Worm (Caenorhabditis elegans) whole organism, young adult: ENCODE results near the gene dtmk-1.

Experiments
- B0261.1 ChIP-seq: sonication (generic microtip); optimal IDR thresholded peaks from 2 replicates; lab custom pipeline; 2016; ENCODE audit warnings: mild to moderate bottlenecking, missing genetic modification characterization, moderate library complexity, missing compliant biosample characterization
- C17E4.6 ChIP-seq: fragments of 200-800 bp; sonication (Bioruptor generic); IDR thresholded peaks from 2 replicates; pipeline ENCODE4 v1.3.6; 2022; ENCODE audit warnings: missing genetic modification reagents, missing genetic modification characterization, missing compliant biosample characterization
- F10E7.11 ChIP-seq: sonication (generic microtip); optimal IDR thresholded peaks from 2 replicates; lab custom pipeline; 2017; ENCODE audit warnings: mild to moderate bottlenecking, missing genetic modification characterization, moderate library complexity, missing compliant biosample characterization
- F22D6.2 ChIP-seq: sonication (generic microtip); optimal IDR thresholded peaks from 2 replicates; lab custom pipeline; 2016; ENCODE audit warnings: mild to moderate bottlenecking, missing genetic modification characterization, missing compliant biosample characterization
- F23B12.7 ChIP-seq: sonication (generic microtip); optimal IDR thresholded peaks from 2 replicates; lab custom pipeline; 2017; ENCODE audit warnings: missing genetic modification characterization, mild to moderate bottlenecking, missing compliant biosample characterization, antibody characterized with exemption, moderate library complexity; ENCODE audit not compliant: insufficient read depth
- F52B5.7 ChIP-seq: sonication (generic microtip); optimal IDR thresholded peaks from 2 replicates; lab custom pipeline; 2016; ENCODE audit warnings: mild to moderate bottlenecking, missing genetic modification characterization, missing compliant biosample characterization
- F55B11.4 ChIP-seq: sonication (generic microtip); optimal IDR thresholded peaks from 2 replicates; lab custom pipeline; 2016; ENCODE audit warnings: missing compliant biosample characterization, missing genetic modification characterization, borderline replicate concordance; ENCODE audit not compliant: insufficient read depth
- F57A8.1 ChIP-seq: fragments of 200-800 bp; sonication (Bioruptor generic); optimal IDR thresholded peaks from 2 replicates; lab custom pipeline; 2018; ENCODE audit warnings: mild to moderate bottlenecking, missing genetic modification characterization, moderate library complexity, missing compliant biosample characterization
- F57C9.4 ChIP-seq: sonication (generic microtip); optimal IDR thresholded peaks from 2 replicates; lab custom pipeline; 2017; ENCODE audit warnings: mild to moderate bottlenecking, missing genetic modification characterization, missing compliant biosample characterization
- K11D2.4 ChIP-seq: fragments of 200-800 bp; sonication (Bioruptor generic); IDR thresholded peaks from 2 replicates; pipeline ENCODE4 v1.3.6; 2022; ENCODE audit warnings: missing genetic modification reagents, missing genetic modification characterization, missing compliant biosample characterization
- T26A5.8 ChIP-seq: sonication (generic microtip); optimal IDR thresholded peaks from 2 replicates; lab custom pipeline; 2016; ENCODE audit warnings: missing genetic modification characterization, missing compliant biosample characterization
- Y79H2A.3 ChIP-seq: fragments of 200-800 bp; sonication (Bioruptor generic); conservative IDR thresholded peaks from 2 replicates; pipeline ENCODE4 v1.3.6; 2022; ENCODE audit warnings: missing genetic modification reagents, missing genetic modification characterization, missing compliant biosample characterization
- Y95B8A.8 ChIP-seq: fragments of 200-800 bp; sonication (Bioruptor generic); IDR thresholded peaks from 2 replicates; pipeline ENCODE4 v1.3.6; 2022; ENCODE audit warnings: missing genetic modification reagents, missing genetic modification characterization, missing compliant biosample characterization
- ama-1 ChIP-seq, 3 experiments: fragments of 150-350 bp in 1 of 3; sonication (generic microtip) in 2 of 3; optimal IDR thresholded peaks; 2 replicates each; lab custom pipeline; 2014 to 2018; ENCODE audit warnings: missing biosample characterization in 2 of 3, missing genetic modification characterization in 2 of 3, missing genetic modification reagents in 2 of 3
- atf-7 ChIP-seq: sonication (generic microtip); optimal IDR thresholded peaks from 2 replicates; lab custom pipeline; 2017; ENCODE audit warnings: mild to moderate bottlenecking, missing genetic modification characterization, missing compliant biosample characterization
- attf-3 ChIP-seq: fragments of 200-800 bp; sonication (Bioruptor generic); conservative IDR thresholded peaks from 2 replicates; pipeline ENCODE4 v1.3.6; 2022; ENCODE audit warnings: missing genetic modification reagents, missing genetic modification characterization, missing compliant biosample characterization
- attf-5 ChIP-seq: fragments of 200-800 bp; sonication (Bioruptor generic); optimal IDR thresholded peaks from 2 replicates; lab custom pipeline; 2018; ENCODE audit warnings: mild to moderate bottlenecking, missing genetic modification characterization, missing compliant biosample characterization
- ccch-3 ChIP-seq: fragments of 200-800 bp; sonication (Bioruptor generic); optimal IDR thresholded peaks from 2 replicates; lab custom pipeline; 2018; ENCODE audit warnings: mild to moderate bottlenecking, missing genetic modification characterization, missing compliant biosample characterization
- ceh-27 ChIP-seq: fragments of 200-800 bp; sonication (Bioruptor generic); optimal IDR thresholded peaks from 2 replicates; lab custom pipeline; 2018; ENCODE audit warnings: mild to moderate bottlenecking, missing genetic modification characterization, moderate library complexity, missing compliant biosample characterization
- ceh-58 ChIP-seq: fragments of 200-800 bp; sonication (Bioruptor generic); IDR thresholded peaks from 2 replicates; pipeline ENCODE4 v1.3.6; 2022; ENCODE audit warnings: missing genetic modification characterization, missing compliant biosample characterization
- chd-7 ChIP-seq: sonication (generic microtip); optimal IDR thresholded peaks from 2 replicates; lab custom pipeline; 2016; ENCODE audit warnings: mild to moderate bottlenecking, missing genetic modification characterization, moderate library complexity, missing compliant biosample characterization
- die-1 ChIP-seq: sonication (generic microtip); optimal IDR thresholded peaks from 2 replicates; lab custom pipeline; 2016; ENCODE audit warnings: missing genotype, mild to moderate bottlenecking, missing genetic modification characterization, missing compliant biosample characterization
- dpff-1 ChIP-seq: sonication (generic microtip); optimal IDR thresholded peaks from 2 replicates; lab custom pipeline; 2017; ENCODE audit warnings: mild to moderate bottlenecking, missing genetic modification characterization, missing compliant biosample characterization
- dpl-1 ChIP-seq: fragments of 150-350 bp; optimal IDR thresholded peaks from 2 replicates; lab custom pipeline; 2014; ENCODE audit warnings: missing biosample characterization, missing genetic modification reagents, missing genetic modification characterization
- efl-1 ChIP-seq: fragments of 150-350 bp; optimal IDR thresholded peaks from 2 replicates; lab custom pipeline; 2014; ENCODE audit warnings: missing biosample characterization, missing genetic modification reagents, missing genetic modification characterization
- egl-18 ChIP-seq: fragments of 200-800 bp; sonication (Bioruptor generic); IDR thresholded peaks from 2 replicates; pipeline ENCODE4 v1.3.6; 2022; ENCODE audit warnings: missing genetic modification reagents, missing genetic modification characterization, missing compliant biosample characterization
- ets-4 ChIP-seq: fragments of 200-800 bp; sonication (Bioruptor generic); optimal IDR thresholded peaks from 2 replicates; lab custom pipeline; 2018; ENCODE audit warnings: mild to moderate bottlenecking, missing genetic modification characterization, missing compliant biosample characterization
- him-1 ChIP-seq: sonication (generic microtip); optimal IDR thresholded peaks from 2 replicates; lab custom pipeline; 2016; ENCODE audit warnings: missing genotype, missing genetic modification reagents, missing genetic modification characterization, missing compliant biosample characterization
- hmg-1.2 ChIP-seq: fragments of 200-800 bp; sonication (Bioruptor generic); IDR thresholded peaks from 2 replicates; pipeline ENCODE4 v1.3.6; 2022; ENCODE audit warnings: missing genetic modification reagents, missing genetic modification characterization, missing compliant biosample characterization
- hrde-1 ChIP-seq: sonication (generic microtip); optimal IDR thresholded peaks from 2 replicates; lab custom pipeline; 2016; ENCODE audit warnings: missing genetic modification characterization, mild to moderate bottlenecking, missing compliant biosample characterization, moderate library complexity, missing genotype, missing genetic modification reagents, borderline replicate concordance
- lin-26 ChIP-seq: fragments of 200-800 bp; sonication (Bioruptor generic); IDR thresholded peaks from 2 replicates; pipeline ENCODE4 v1.3.6; 2022; ENCODE audit warnings: missing genetic modification reagents, missing genetic modification characterization, missing compliant biosample characterization
- lin-40 ChIP-seq: sonication (generic microtip); optimal IDR thresholded peaks from 2 replicates; lab custom pipeline; 2016; ENCODE audit warnings: missing genetic modification characterization, mild to moderate bottlenecking, missing compliant biosample characterization, missing genotype, missing genetic modification reagents
- lir-1 ChIP-seq: fragments of 200-800 bp; sonication (Bioruptor generic); conservative IDR thresholded peaks from 2 replicates; pipeline ENCODE4 v1.3.6; 2022; ENCODE audit warnings: missing genetic modification reagents, missing genetic modification characterization, missing compliant biosample characterization
- lsl-1 ChIP-seq: fragments of 200-800 bp; sonication (Bioruptor generic); optimal IDR thresholded peaks from 2 replicates; lab custom pipeline; 2018; ENCODE audit warnings: mild to moderate bottlenecking, missing genetic modification characterization, moderate library complexity, missing compliant biosample characterization
- madf-3 ChIP-seq: fragments of 200-800 bp; sonication (Bioruptor generic); IDR thresholded peaks from 2 replicates; pipeline ENCODE4 v1.3.6; 2022; ENCODE audit warnings: missing genetic modification reagents, missing genetic modification characterization, missing compliant biosample characterization
- mxl-1 ChIP-seq: sonication (generic microtip); optimal IDR thresholded peaks from 2 replicates; lab custom pipeline; 2016; ENCODE audit warnings: missing genetic modification characterization, missing compliant biosample characterization
- nfya-1 ChIP-seq: sonication (generic microtip); optimal IDR thresholded peaks from 2 replicates; lab custom pipeline; 2017; ENCODE audit warnings: antibody characterized with exemption, missing compliant biosample characterization, missing genetic modification characterization, borderline replicate concordance; ENCODE audit not compliant: insufficient read depth
- nfya-2 ChIP-seq: fragments of 200-800 bp; sonication (Bioruptor generic); IDR thresholded peaks from 2 replicates; pipeline ENCODE4 v1.3.6; 2022; ENCODE audit warnings: missing genetic modification reagents, missing genetic modification characterization, missing compliant biosample characterization
- nhr-120 ChIP-seq: fragments of 200-800 bp; sonication (Bioruptor generic); IDR thresholded peaks from 2 replicates; pipeline ENCODE4 v1.3.6; 2022; ENCODE audit warnings: missing genetic modification characterization, missing compliant biosample characterization
- nhr-80 ChIP-seq: sonication (generic microtip); optimal IDR thresholded peaks from 2 replicates; lab custom pipeline; 2016; ENCODE audit warnings: missing genetic modification characterization, missing compliant biosample characterization
- rpc-1 ChIP-seq, 2 experiments: fragments of 150-350 bp in 1 of 2; sonication (generic microtip) in 1 of 2; optimal IDR thresholded peaks; 2 replicates each; lab custom pipeline; 2014 to 2018; ENCODE audit warnings: missing biosample characterization in 1 of 2, missing genetic modification characterization in 1 of 2, missing genetic modification reagents in 1 of 2, missing genotype in 1 of 2
- sea-2 ChIP-seq: fragments of 200-800 bp; sonication (Bioruptor generic); IDR thresholded peaks from 2 replicates; pipeline ENCODE4 v1.3.6; 2022; ENCODE audit warnings: missing genetic modification characterization, missing compliant biosample characterization
- snpc-1.3 ChIP-seq: sonication (generic microtip); optimal IDR thresholded peaks from 2 replicates; lab custom pipeline; 2017; ENCODE audit warnings: missing genetic modification characterization, mild to moderate bottlenecking, missing compliant biosample characterization, antibody characterized with exemption, moderate library complexity, missing genotype, missing genetic modification reagents; ENCODE audit not compliant: insufficient read depth
- tlf-1 ChIP-seq: fragments of 200-800 bp; sonication (Bioruptor generic); optimal IDR thresholded peaks from 2 replicates; lab custom pipeline; 2018; ENCODE audit warnings: mild to moderate bottlenecking, missing genetic modification characterization, missing compliant biosample characterization
- unc-62 ChIP-seq: fragments of 150-350 bp; optimal IDR thresholded peaks from 2 replicates; lab custom pipeline; 2014; ENCODE audit warnings: missing biosample characterization, missing genetic modification reagents, missing genetic modification characterization
- zfh-2 ChIP-seq: fragments of 200-800 bp; sonication (Bioruptor generic); conservative IDR thresholded peaks from 2 replicates; pipeline ENCODE4 v1.3.6; 2022; ENCODE audit warnings: missing genetic modification reagents, missing genetic modification characterization, missing compliant biosample characterization
- ztf-22 ChIP-seq: fragments of 200-800 bp; sonication (Bioruptor generic); optimal IDR thresholded peaks from 2 replicates; lab custom pipeline; 2018; ENCODE audit warnings: mild to moderate bottlenecking, missing genetic modification characterization, moderate library complexity, missing compliant biosample characterization
- ztf-28 ChIP-seq: fragments of 200-800 bp; sonication (Bioruptor generic); IDR thresholded peaks from 2 replicates; pipeline ENCODE4 v1.3.6; 2022; ENCODE audit warnings: missing genetic modification reagents, missing genetic modification characterization, missing compliant biosample characterization

The dtmk-1 gene

DNA sequence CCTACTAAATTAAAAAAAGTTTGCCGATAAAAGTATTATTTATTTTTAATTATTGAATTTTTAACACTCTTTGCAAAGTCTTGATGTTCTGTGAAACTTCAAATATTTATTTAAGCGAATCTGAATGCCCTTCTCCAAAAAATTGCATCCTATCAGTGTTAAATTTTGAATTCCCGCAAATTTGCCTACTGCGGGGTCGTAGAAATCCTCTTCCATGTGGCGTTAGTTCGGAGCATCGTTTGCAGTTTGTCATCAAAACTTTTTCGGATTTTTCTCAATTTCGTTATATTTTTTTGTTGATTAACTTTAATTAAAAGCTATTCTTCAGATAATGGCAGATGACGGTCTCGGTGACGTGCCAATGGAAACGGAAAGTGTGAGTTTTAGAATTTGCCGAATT is 26.5 kb downstream of the dtmk-1 start, which contains the start of gene ufd-3 (continued):
- TF ChIP-seq F10E7.11 (tag; lab: Kevin White, UChicago) (peak; percentile 25), nhr-80 (tag; lab: Kevin White, UChicago) (peak; percentile 33), atf-7 (tag; lab: Kevin White, UChicago) (peak; percentile 49), F22D6.2 (tag; lab: Kevin White, UChicago) (peak; percentile 37), hrde-1 (tag; lab: Kevin White, UChicago) (peak; percentile 15), F57C9.4 (tag; lab: Kevin White, UChicago) (peak; percentile 55), C17E4.6 (GFP tag; lab: Robert Waterston, UW) (0 out of 2 replicates have a peak, but pooled peaks have one; percentile 36), Y79H2A.3 (GFP tag; lab: Robert Waterston, UW) (0 out of 2 replicates have a peak, but pooled peaks have one; percentile 9), T26A5.8 (no peak), ceh-58 (GFP tag; lab: Robert Waterston, UW) (no peak), madf-3 (GFP tag; lab: Robert Waterston, UW) (0 out of 2 replicates have a peak, but pooled peaks have one; percentile 59), attf-3 (GFP tag; lab: Robert Waterston, UW) (peak; percentile 92), hmg-1.2 (peak; percentile 42), Y95B8A.8 (GFP tag; lab: Robert Waterston, UW) (no peak), F52B5.7 (no peak), K11D2.4 (peak; percentile 47; the same call in 1 of the 2 replicates), die-1 (tag; lab: Kevin White, UChicago) (no peak), unc-62 (no peak), sea-2 (GFP tag; lab: Robert Waterston, UW) (no peak), ets-4 (no peak), lin-40 (tag; lab: Kevin White, UChicago) (no peak), dpl-1 (peak; percentile 91), rpc-1 (optimal IDR thresholded peaks at IDR 0.05; lab: Kevin White, UChicago) (no peak), rpc-1 (tag; optimal IDR thresholded peaks at IDR 0.05; lab: Kevin White, UChicago) (no peak), F23B12.7 (peak; percentile 64), ccch-3 (GFP tag; lab: Kevin White, UChicago) (peak; percentile 72), him-1 (tag; lab: Kevin White, UChicago) (peak; percentile 46), chd-7 (tag; lab: Kevin White, UChicago) (no peak), lir-1 (GFP tag; lab: Robert Waterston, UW) (0 out of 2 replicates have a peak, but pooled peaks have one; percentile 30), nfya-1 (tag; lab: Kevin White, UChicago) (no peak), ztf-28 (GFP tag; lab: Robert Waterston, UW) (no peak), tlf-1 (peak; percentile 45), attf-5 (GFP tag; lab: Kevin White, UChicago) (peak; percentile 81), ztf-22 (GFP tag; lab: Kevin White, UChicago) (no peak), nhr-120 (GFP tag; lab: Robert Waterston, UW) (no peak), dpff-1 (tag; lab: Kevin White, UChicago) (no peak), F55B11.4 (tag; lab: Kevin White, UChicago) (no peak), ama-1 (optimal IDR thresholded peaks at IDR 0.05; lab: Kevin White, UChicago) (no peak), ama-1 (GFP tag; optimal IDR thresholded peaks at IDR 0.05; lab: Kevin White, UChicago) (no peak), F57A8.1 (GFP tag; lab: Kevin White, UChicago) (no peak), lsl-1 (GFP tag; lab: Kevin White, UChicago) (peak; percentile 54), efl-1 (peak; percentile 86), ceh-27 (GFP tag; lab: Kevin White, UChicago) (peak; percentile 90), mxl-1 (no peak), egl-18 (GFP tag; lab: Robert Waterston, UW) (no peak), lin-26 (no peak), nfya-2 (0 out of 2 replicates have a peak, but pooled peaks have one; percentile 45), snpc-1.3 (peak; percentile 29), zfh-2 (GFP tag; lab: Robert Waterston, UW) (no peak), B0261.1 (tag; lab: Kevin White, UChicago) (no peak)
